Fruit fly (Drosophila melanogaster): Measurements from ENCODE around the gene Icmt.
A peak's percentile ranks its signal among the peaks of the same experiment; 100 is the strongest.

Gene Icmt

DNA sequence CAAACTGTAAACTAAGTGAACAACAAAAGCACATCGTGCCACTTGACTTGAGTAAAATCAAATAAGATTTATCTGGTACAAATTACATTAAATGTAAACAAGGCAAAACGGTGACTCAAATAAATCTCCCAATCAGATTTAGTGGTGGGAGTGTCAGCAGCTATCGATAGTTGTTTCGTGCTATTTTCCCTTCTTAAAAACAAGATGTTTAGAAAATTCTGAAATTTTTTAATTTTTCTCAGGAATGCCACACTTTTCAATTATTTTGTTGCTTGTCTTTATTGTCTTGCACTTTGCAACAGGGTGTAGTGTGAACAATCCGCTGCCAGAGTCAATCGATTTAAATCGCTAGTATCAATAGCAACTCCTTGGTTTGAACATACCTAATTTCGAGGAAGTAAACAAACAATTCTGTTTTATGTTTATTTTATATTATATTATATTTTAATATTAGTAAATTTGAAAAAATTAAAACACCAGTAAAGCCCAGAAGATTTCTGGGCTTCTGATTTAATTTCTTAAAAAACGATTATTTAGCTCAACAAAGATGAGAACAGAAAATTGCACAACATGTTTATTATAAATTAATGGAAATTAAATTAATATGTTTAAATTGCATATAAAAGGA lies 2.8 kb upstream of the Icmt start, which contains the start of gene MICAL-like (continued):
- TF ChIP-seq trem (tag; optimal IDR thresholded peaks at IDR 0.05) (peak; percentile 11), CG6791 (GFP tag; IDR thresholded peaks at IDR 0.05; ENCODE audit: partially characterized antibody) (peak; percentile 77), ken (GFP tag; IDR thresholded peaks at IDR 0.05) (peak; percentile 60; the same call in 1 of the 3 replicates), Doc3 (GFP tag; IDR thresholded peaks at IDR 0.05; ENCODE audit: partially characterized antibody) (peak; percentile 97), CG34224 (GFP tag; IDR thresholded peaks at IDR 0.05; ENCODE audit: partially characterized antibody) (peak; percentile 79), pum (GFP tag; optimal IDR thresholded peaks at IDR 0.05) (no peak), unc-4 (GFP tag; IDR thresholded peaks at IDR 0.05; ENCODE audit: partially characterized antibody) (peak; percentile 84), gcm (GFP tag; optimal IDR thresholded peaks at IDR 0.05) (no peak), Optix (GFP tag; IDR thresholded peaks at IDR 0.05) (0 out of 3 replicates have a peak, but pooled peaks have one; percentile 33), CG14860 (GFP tag; IDR thresholded peaks at IDR 0.05; ENCODE audit: partially characterized antibody) (peak; percentile 77), Rfx (GFP tag; IDR thresholded peaks at IDR 0.05) (peak; percentile 55), Usf (GFP tag; optimal IDR thresholded peaks at IDR 0.05) (no peak), CG33213 (GFP tag; optimal IDR thresholded peaks at IDR 0.05) (peak; percentile 45), mirr (GFP tag; optimal IDR thresholded peaks at IDR 0.05) (no peak), CG10565 (GFP tag; optimal IDR thresholded peaks at IDR 0.05) (no peak), Poxn (GFP tag; IDR thresholded peaks at IDR 0.05) (no peak), CG13624 (GFP tag; optimal IDR thresholded peaks at IDR 0.05) (peak; percentile 21), Atf6 (GFP tag; IDR thresholded peaks at IDR 0.05) (0 out of 2 replicates have a peak, but pooled peaks have one; percentile 14), CG11456 (GFP tag; IDR thresholded peaks at IDR 0.05) (peak; percentile 4; the same call in 1 of the 3 replicates), sd (tag; optimal IDR thresholded peaks at IDR 0.05) (no peak), ap (GFP tag; IDR thresholded peaks at IDR 0.05) (no peak), Sry-δ (GFP tag; optimal IDR thresholded peaks at IDR 0.05) (peak; percentile 88), zen2 (GFP tag; IDR thresholded peaks at IDR 0.05; ENCODE audit: partially characterized antibody) (peak; percentile 85), CG8290 (GFP tag; optimal IDR thresholded peaks at IDR 0.05) (peak; percentile 47), CG8290 (tag; optimal IDR thresholded peaks at IDR 0.05) (peak; percentile 14 to 26), HLH54F (GFP tag; optimal IDR thresholded peaks at IDR 0.05) (peak; percentile 29), CG12155 (GFP tag; optimal IDR thresholded peaks at IDR 0.05) (no peak), CG31388 (GFP tag; optimal IDR thresholded peaks at IDR 0.05) (no peak), ci (GFP tag; IDR thresholded peaks at IDR 0.05) (peak; percentile 56; the same call in 1 of the 3 replicates), tll (GFP tag; optimal IDR thresholded peaks at IDR 0.05) (peak in 1 of 2 experiments; percentile 1), CG11723 (GFP tag; optimal IDR thresholded peaks at IDR 0.05) (no peak), HmgZ (tag; optimal IDR thresholded peaks at IDR 0.05) (peak; percentile 27), ro (GFP tag; IDR thresholded peaks at IDR 0.05) (no peak), CG10959 (GFP tag; IDR thresholded peaks at IDR 0.05) (peak; percentile 23; the same call in 1 of the 2 replicates), ssp (GFP tag; IDR thresholded peaks at IDR 0.05) (peak; percentile 61), insv (GFP tag; optimal IDR thresholded peaks at IDR 0.05) (peak in 1 of 2 experiments; percentile 89), NfI (GFP tag; optimal IDR thresholded peaks at IDR 0.05) (peak; percentile 39), prd (optimal IDR thresholded peaks at IDR 0.05) (no peak), prd (GFP tag; IDR thresholded peaks at IDR 0.05) (peak; percentile 51; the same call in 1 of the 3 replicates), ato (GFP tag; IDR thresholded peaks at IDR 0.05; ENCODE audit: partially characterized antibody) (peak; percentile 36; the same call in 1 of the 2 replicates), CG17612 (GFP tag; IDR thresholded peaks at IDR 0.05) (no peak), Fer2 (tag; optimal IDR thresholded peaks at IDR 0.05) (no peak), CG8089 (GFP tag; optimal IDR thresholded peaks at IDR 0.05) (no peak), pan (optimal IDR thresholded peaks at IDR 0.05) (no peak), pan (GFP tag; optimal IDR thresholded peaks at IDR 0.05 in 1 of 2, IDR thresholded peaks at IDR 0.05 in 1 of 2) (peak in 1 of 2 experiments; percentile 8), CG11696 (GFP tag; IDR thresholded peaks at IDR 0.05) (no peak), CG10543 (GFP tag; optimal IDR thresholded peaks at IDR 0.05) (no peak), tna (GFP tag; IDR thresholded peaks at IDR 0.05; ENCODE audit: partially characterized antibody) (peak; percentile 72; the same call in 1 of the 2 replicates), CG7786 (GFP tag; optimal IDR thresholded peaks at IDR 0.05) (peak; percentile 22), eyg (GFP tag; optimal IDR thresholded peaks at IDR 0.05) (peak; percentile 0)

Data from whole organism, embryonic.